Worm (Caenorhabditis elegans): Measurements from ENCODE around the gene T04F3.4.

The T04F3.4 gene

ce11 chrV:11803518-11803994 lies 40.7 kb upstream of the T04F3.4 start (continued):
- TF ChIP-seq grh-1 (GFP tag; IDR thresholded peaks at IDR 0.05) = 0 out of 2 replicates have a peak, but pooled peaks have one; percentile 24
- TF ChIP-seq swsn-7 (tag; optimal IDR thresholded peaks at IDR 0.05) = no peak
- TF ChIP-seq pax-3 (tag; optimal IDR thresholded peaks at IDR 0.05) = no peak
- no peak for TF ChIP-seq sup-37 (GFP tag; optimal IDR thresholded peaks at IDR 0.05)
- TF ChIP-seq sptf-1 (tag; optimal IDR thresholded peaks at IDR 0.05) = no peak
- no peak for TF ChIP-seq ces-1 (GFP tag; optimal IDR thresholded peaks at IDR 0.05)

ce11 chrV:11802508-11802907 lies 39.7 kb upstream of the T04F3.4 start:
- TF ChIP-seq irx-1 (tag; optimal IDR thresholded peaks at IDR 0.05) (no peak), mab-9 (GFP tag; IDR thresholded peaks at IDR 0.05) (no peak), Y116A8C.19 (tag; optimal IDR thresholded peaks at IDR 0.05; ENCODE audit: borderline replicate concordance) (no peak), C04F5.9 (tag; optimal IDR thresholded peaks at IDR 0.05) (no peak), unc-30 (tag; optimal IDR thresholded peaks at IDR 0.05) (no peak), jun-1 (tag; optimal IDR thresholded peaks at IDR 0.05) (peak; percentile 27), hpl-2 (GFP tag; optimal IDR thresholded peaks at IDR 0.05) (no peak), fkh-8 (tag; optimal IDR thresholded peaks at IDR 0.05) (no peak), hlh-4 (tag; optimal IDR thresholded peaks at IDR 0.05) (no peak), nhr-85 (tag) (peak; percentile 99), nhr-12 (tag; optimal IDR thresholded peaks at IDR 0.05) (no peak), mef-2 (tag; optimal IDR thresholded peaks at IDR 0.05) (no peak), grh-1 (GFP tag; IDR thresholded peaks at IDR 0.05) (peak; percentile 86), nhr-237 (tag; optimal IDR thresholded peaks at IDR 0.05) (no peak), C16A3.4 (tag; optimal IDR thresholded peaks at IDR 0.05) (peak; percentile 48), lsy-2 (tag; optimal IDR thresholded peaks at IDR 0.05) (peak; percentile 30 to 61), ets-5 (GFP tag; IDR thresholded peaks at IDR 0.05) (no peak), nhr-28 (tag; optimal IDR thresholded peaks at IDR 0.05) (no peak), unc-130 (tag; optimal IDR thresholded peaks at IDR 0.05) (peak; percentile 86), efl-1 (optimal IDR thresholded peaks at IDR 0.05) (no peak), efl-1 (GFP tag; optimal IDR thresholded peaks at IDR 0.05 in 1 of 2) (peak in 1 of 2 experiments; percentile 1), unc-62 (GFP tag; optimal IDR thresholded peaks at IDR 0.05) (no peak), nhr-20 (tag; optimal IDR thresholded peaks at IDR 0.05) (peak; percentile 95), rnt-1 (tag; optimal IDR thresholded peaks at IDR 0.05) (no peak), isw-1 (GFP tag; IDR thresholded peaks at IDR 0.05) (no peak), dpl-1 (GFP tag; optimal IDR thresholded peaks at IDR 0.05) (peak in 1 of 3 experiments; percentile 22), nhr-90 (tag; optimal IDR thresholded peaks at IDR 0.05; ENCODE audit: poor library complexity) (peak; percentile 89), xbp-1 (tag; optimal IDR thresholded peaks at IDR 0.05) (peak; percentile 25), skn-1 (tag; optimal IDR thresholded peaks at IDR 0.05) (no peak), lin-39 (tag; optimal IDR thresholded peaks at IDR 0.05) (no peak), lin-15B (tag; optimal IDR thresholded peaks at IDR 0.05) (no peak), nhr-77 (tag; optimal IDR thresholded peaks at IDR 0.05) (peak; percentile 45), elt-2 (tag; optimal IDR thresholded peaks at IDR 0.05) (no peak), unc-86 (tag; optimal IDR thresholded peaks at IDR 0.05) (no peak), vab-15 (tag; optimal IDR thresholded peaks at IDR 0.05) (no peak), efl-3 (GFP tag; optimal IDR thresholded peaks at IDR 0.05) (no peak), alr-1 (tag; optimal IDR thresholded peaks at IDR 0.05; ENCODE audit: borderline replicate concordance) (no peak), lin-35 (GFP tag; optimal IDR thresholded peaks at IDR 0.05) (peak in 1 of 2 experiments; percentile 69), elt-3 (tag; optimal IDR thresholded peaks at IDR 0.05) (peak; percentile 84 to 100 (median 98)), nhr-47 (tag; optimal IDR thresholded peaks at IDR 0.05) (peak; percentile 73), ceh-88 (GFP tag; IDR thresholded peaks at IDR 0.05) (no peak), ces-1 (GFP tag; optimal IDR thresholded peaks at IDR 0.05) (no peak), nhr-71 (tag; optimal IDR thresholded peaks at IDR 0.05) (peak; percentile 91), pqm-1 (tag; optimal IDR thresholded peaks at IDR 0.05) (no peak), dsc-1 (tag; optimal IDR thresholded peaks at IDR 0.05) (no peak), ztf-4 (tag; optimal IDR thresholded peaks at IDR 0.05) (peak; percentile 55), mdl-1 (tag; optimal IDR thresholded peaks at IDR 0.05) (peak; percentile 23 to 98), ceh-82 (tag; optimal IDR thresholded peaks at IDR 0.05) (no peak)
